Worm (Caenorhabditis elegans) whole organism, L2 larva: ENCODE data around the gene F45G2.7.

Experiments
- F13H6.1 ChIP-seq: sonication (generic microtip); optimal IDR thresholded peaks from 2 replicates; lab custom pipeline; 2016; ENCODE audit warnings: missing genetic modification characterization, missing compliant biosample characterization
- R02D3.7 ChIP-seq: fragments of 150-350 bp; optimal IDR thresholded peaks from 2 replicates; lab custom pipeline; 2014; ENCODE audit warnings: missing biosample characterization, missing genetic modification characterization
- Y55F3AM.14 ChIP-seq: fragments of 200-800 bp; sonication (Bioruptor generic); optimal IDR thresholded peaks from 2 replicates; lab custom pipeline; 2018; ENCODE audit warnings: mild to moderate bottlenecking, missing genetic modification characterization, missing compliant biosample characterization
- alr-1 ChIP-seq: fragments of 150-350 bp; optimal IDR thresholded peaks from 2 replicates; lab custom pipeline; 2014; ENCODE audit warnings: missing biosample characterization, missing genetic modification characterization
- aly-2 ChIP-seq: fragments of 150-350 bp; optimal IDR thresholded peaks from 2 replicates; lab custom pipeline; 2014; ENCODE audit warnings: missing biosample characterization, missing genetic modification characterization
- ama-1 ChIP-seq: fragments of 150-350 bp; optimal IDR thresholded peaks from 2 replicates; lab custom pipeline; 2018; ENCODE audit warnings: inconsistent platforms
- ceh-82 ChIP-seq: fragments of 150-350 bp; optimal IDR thresholded peaks from 2 replicates; lab custom pipeline; 2014; ENCODE audit warnings: missing biosample characterization, missing genetic modification characterization
- crh-2 ChIP-seq: sonication (generic microtip); optimal IDR thresholded peaks from 2 replicates; lab custom pipeline; 2017; ENCODE audit warnings: missing biosample characterization, missing genetic modification characterization
- dmd-4 ChIP-seq: sonication (generic microtip); optimal IDR thresholded peaks from 2 replicates; lab custom pipeline; 2017; ENCODE audit warnings: missing biosample characterization, missing genetic modification characterization
- elt-1 ChIP-seq: fragments of 150-350 bp; optimal IDR thresholded peaks from 2 replicates; lab custom pipeline; 2014; ENCODE audit warnings: missing biosample characterization, missing genetic modification characterization
- elt-3 ChIP-seq: sonication (generic microtip); optimal IDR thresholded peaks from 2 replicates; lab custom pipeline; 2017; ENCODE audit warnings: missing biosample characterization, missing genetic modification characterization
- fos-1 ChIP-seq: fragments of 150-350 bp; optimal IDR thresholded peaks from 2 replicates; lab custom pipeline; 2014; ENCODE audit warnings: missing biosample characterization, missing genetic modification characterization
- gmeb-1 ChIP-seq: fragments of 150-350 bp; optimal IDR thresholded peaks from 2 replicates; lab custom pipeline; 2014; ENCODE audit warnings: missing biosample characterization, missing genetic modification characterization
- lin-11 ChIP-seq: fragments of 150-350 bp; sonication (generic microtip); optimal IDR thresholded peaks from 2 replicates; lab custom pipeline; 2014; ENCODE audit warnings: missing biosample characterization, missing genetic modification characterization, inconsistent platforms, mixed read lengths
- lin-13 ChIP-seq: fragments of 150-350 bp; optimal IDR thresholded peaks from 2 replicates; lab custom pipeline; 2014; ENCODE audit warnings: missing biosample characterization, missing genetic modification reagents, missing genetic modification characterization
- lin-39 ChIP-seq: fragments of 150-350 bp; optimal IDR thresholded peaks from 2 replicates; lab custom pipeline; 2014; ENCODE audit warnings: missing biosample characterization, missing genetic modification reagents, missing genetic modification characterization
- lsy-2 ChIP-seq, 2 experiments: fragments of 150-350 bp in 1 of 2; sonication (generic microtip) in 1 of 2; optimal IDR thresholded peaks; 2 replicates each; lab custom pipeline; 2014 to 2017; ENCODE audit warnings: missing biosample characterization in 2 of 2, missing genetic modification characterization in 2 of 2
- mab-5 ChIP-seq: fragments of 150-350 bp; optimal IDR thresholded peaks from 2 replicates; lab custom pipeline; 2014; ENCODE audit warnings: missing biosample characterization, missing genetic modification characterization
- mbf-1 ChIP-seq: sonication (generic microtip); optimal IDR thresholded peaks from 2 replicates; lab custom pipeline; 2017; ENCODE audit warnings: missing biosample characterization, missing genetic modification characterization
- mdl-1 ChIP-seq, 2 experiments: fragments of 150-350 bp in 1 of 2; sonication (generic microtip) in 1 of 2; optimal IDR thresholded peaks; 2 replicates each; lab custom pipeline; 2017; ENCODE audit warnings: missing biosample characterization in 2 of 2, missing genetic modification characterization in 2 of 2
- nhr-10 ChIP-seq: sonication (generic microtip); optimal IDR thresholded peaks from 2 replicates; lab custom pipeline; 2017; ENCODE audit warnings: missing biosample characterization, missing genetic modification characterization
- nhr-129 ChIP-seq: fragments of 150-350 bp; optimal IDR thresholded peaks from 2 replicates; lab custom pipeline; 2014; ENCODE audit warnings: missing biosample characterization, missing genetic modification characterization
- nhr-21 ChIP-seq: fragments of 150-350 bp; optimal IDR thresholded peaks from 2 replicates; lab custom pipeline; 2014; ENCODE audit warnings: missing biosample characterization, missing genetic modification characterization
- nhr-237 ChIP-seq: fragments of 150-350 bp; optimal IDR thresholded peaks from 2 replicates; lab custom pipeline; 2014; ENCODE audit warnings: missing biosample characterization, missing genetic modification characterization
- nhr-6 ChIP-seq: fragments of 150-350 bp; optimal IDR thresholded peaks from 2 replicates; lab custom pipeline; 2014; ENCODE audit warnings: missing biosample characterization, missing genetic modification characterization
- nhr-77 ChIP-seq: fragments of 150-350 bp; optimal IDR thresholded peaks from 2 replicates; lab custom pipeline; 2014; ENCODE audit warnings: missing biosample characterization, missing genetic modification characterization
- peb-1 ChIP-seq: fragments of 150-350 bp; optimal IDR thresholded peaks from 2 replicates; lab custom pipeline; 2014; ENCODE audit warnings: missing biosample characterization, missing genetic modification characterization
- sem-4 ChIP-seq: fragments of 150-350 bp; optimal IDR thresholded peaks from 2 replicates; lab custom pipeline; 2014; ENCODE audit warnings: missing biosample characterization, missing genetic modification reagents, missing genetic modification characterization
- sma-9 ChIP-seq, 2 experiments: fragments of 150-350 bp in 1 of 2; sonication (generic microtip) in 1 of 2; optimal IDR thresholded peaks; 2 replicates each; lab custom pipeline; 2014 to 2016; ENCODE audit warnings: missing genetic modification characterization in 2 of 2, mild to moderate bottlenecking in 1 of 2, missing biosample characterization in 1 of 2, missing compliant biosample characterization in 1 of 2, missing genetic modification reagents in 1 of 2, moderate library complexity in 1 of 2
- unc-39 ChIP-seq: fragments of 150-350 bp; optimal IDR thresholded peaks from 2 replicates; lab custom pipeline; 2014; ENCODE audit warnings: missing biosample characterization, missing genetic modification characterization
- unc-55 ChIP-seq: fragments of 150-350 bp; sonication (generic microtip); optimal IDR thresholded peaks from 3 replicates; lab custom pipeline; 2014; ENCODE audit warnings: missing biosample characterization, missing genetic modification reagents, missing genetic modification characterization
- unc-62 ChIP-seq: fragments of 150-350 bp; optimal IDR thresholded peaks from 2 replicates; lab custom pipeline; 2014; ENCODE audit warnings: missing biosample characterization, missing genetic modification reagents, missing genetic modification characterization
- zag-1 ChIP-seq: fragments of 150-350 bp; optimal IDR thresholded peaks from 2 replicates; lab custom pipeline; 2014; ENCODE audit warnings: missing biosample characterization, missing genetic modification characterization
- ztf-1 ChIP-seq: fragments of 200-800 bp; sonication (Bioruptor generic); conservative IDR thresholded peaks from 2 replicates; pipeline ENCODE4 v1.3.6; 2022; ENCODE audit warnings: missing genetic modification characterization, missing compliant biosample characterization
- ztf-4 ChIP-seq: fragments of 150-350 bp; optimal IDR thresholded peaks from 2 replicates; lab custom pipeline; 2014; ENCODE audit warnings: missing biosample characterization, missing genetic modification characterization

The F45G2.7 gene

DNA sequence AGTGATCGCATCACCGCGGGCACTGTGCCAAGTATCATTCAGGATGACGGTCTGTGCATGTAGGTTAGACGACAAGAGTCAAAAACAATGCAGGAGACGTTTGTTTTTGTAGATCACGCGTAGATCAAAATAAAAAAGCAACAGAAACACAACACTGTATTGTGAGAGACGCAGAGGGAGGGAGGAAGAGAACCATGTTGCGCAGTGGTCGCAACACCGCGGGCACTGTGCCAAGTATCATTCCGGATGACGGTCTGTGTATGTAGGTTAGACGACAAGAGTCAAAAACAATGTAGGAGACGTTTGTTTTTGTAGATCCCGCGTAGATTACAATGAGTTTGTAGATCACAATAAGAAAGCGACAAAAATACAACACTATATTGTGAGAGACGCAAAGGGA lies 15.3 kb downstream of the F45G2.7 start:
- TF ChIP-seq dmd-4 (no peak), nhr-10 (no peak), elt-3 (tag; lab: Kevin White, UChicago) (no peak), lin-39 (tag; lab: Kevin White, UChicago) (no peak)

DNA sequence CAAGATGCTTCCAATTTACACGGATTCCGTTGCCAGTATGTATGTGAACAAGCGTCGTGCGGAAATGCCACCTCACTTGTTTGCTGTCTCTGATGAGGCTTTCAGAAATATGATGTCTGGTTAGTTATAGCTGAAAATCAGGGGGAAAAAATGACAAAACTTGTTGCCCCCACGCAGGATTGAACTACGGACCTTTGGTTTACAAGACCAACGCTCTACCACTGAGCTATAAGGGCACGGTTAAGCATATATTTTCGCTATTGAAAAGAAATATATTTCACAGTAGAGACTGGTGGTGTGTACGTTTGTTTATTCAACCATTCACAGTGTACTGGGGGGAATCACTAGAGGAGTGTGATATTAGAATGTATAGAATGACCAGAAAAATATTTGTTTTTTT lies 23.1 kb downstream of the F45G2.7 start:
- TF ChIP-seq nhr-21 (no peak), alr-1 (tag; lab: Kevin White, UChicago) (no peak), sem-4 (tag; lab: Kevin White, UChicago) (no peak), R02D3.7 (no peak), fos-1 (tag; lab: Kevin White, UChicago) (peak; percentile 24)

DNA sequence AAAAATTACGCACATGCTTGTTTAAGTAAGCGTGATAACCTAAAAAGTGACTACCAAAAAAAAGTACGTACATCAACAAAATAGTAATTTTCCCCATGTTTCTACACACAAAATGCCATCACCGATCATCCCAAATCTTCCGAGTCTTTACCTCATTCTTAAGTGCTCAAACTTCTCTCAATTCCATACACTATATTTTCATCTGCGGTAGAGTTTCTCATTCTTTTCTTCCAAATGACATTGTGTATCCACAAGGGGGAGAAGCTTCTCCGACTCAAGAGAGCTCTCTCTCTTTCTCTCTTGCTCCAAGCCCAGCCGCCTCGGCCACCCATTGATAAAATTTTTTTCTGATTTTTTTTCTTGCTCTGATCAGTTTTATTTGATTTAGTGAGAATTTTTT lies 24.8 kb downstream of the F45G2.7 start, which contains the start of gene myo-6:
Gene myo-6, plus strand, starts transcription at position 301 of the 400 bp plus-strand sequence.
- TF ChIP-seq lin-11 (no peak), zag-1 (tag; lab: Kevin White, UChicago) (no peak), unc-62 (GFP tag; lab: Kevin White, UChicago) (no peak), crh-2 (tag; lab: Kevin White, UChicago) (no peak), sma-9 (GFP tag; optimal IDR thresholded peaks at IDR 0.05; lab: Kevin White, UChicago) (no peak), sma-9 (tag; optimal IDR thresholded peaks at IDR 0.05; lab: Kevin White, UChicago) (no peak), ztf-1 (no peak), lin-13 (GFP tag; lab: Kevin White, UChicago) (no peak), ceh-82 (tag; lab: Kevin White, UChicago) (no peak), R02D3.7 (no peak), mdl-1 (tag; optimal IDR thresholded peaks at IDR 0.05; lab: Kevin White, UChicago) (no peak), Y55F3AM.14 (GFP tag; lab: Kevin White, UChicago) (no peak), ztf-4 (tag; lab: Kevin White, UChicago) (no peak), unc-55 (no peak), lin-39 (tag; lab: Kevin White, UChicago) (no peak), nhr-6 (tag; lab: Kevin White, UChicago) (no peak), ama-1 (lab: Kevin White, UChicago) (no peak), nhr-77 (no peak), elt-1 (tag; lab: Kevin White, UChicago) (no peak), nhr-21 (no peak), alr-1 (tag; lab: Kevin White, UChicago) (no peak)
- TF ChIP-seq, all 48 proteins: peak for 0

DNA sequence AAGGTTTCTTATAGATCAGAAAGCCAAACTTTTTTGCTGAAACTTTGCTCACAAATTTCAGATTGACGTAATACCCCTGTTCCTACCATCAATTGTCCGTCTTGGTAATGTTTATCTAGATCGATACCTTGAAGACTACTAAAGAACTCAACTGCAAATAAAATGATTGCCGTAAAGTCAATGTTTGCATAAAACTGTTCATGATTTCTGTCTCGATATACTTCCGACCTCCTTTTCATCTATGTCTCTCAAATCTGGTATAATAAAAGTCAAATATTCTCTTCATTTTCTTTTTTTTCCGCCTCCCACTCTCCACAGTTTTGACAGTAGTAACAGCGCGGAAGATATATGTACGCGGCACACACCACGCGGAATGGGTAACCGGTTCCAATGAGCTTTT lies 28.8 kb downstream of the F45G2.7 start, which contains the start of gene nas-1:
Gene nas-1, plus strand, starts transcription at position 301 of the 400 bp plus-strand sequence.
- TF ChIP-seq unc-55 (no peak), F13H6.1 (tag; lab: Kevin White, UChicago) (no peak), mab-5 (tag; lab: Kevin White, UChicago) (no peak), unc-62 (GFP tag; lab: Kevin White, UChicago) (no peak), lin-11 (no peak)

DNA sequence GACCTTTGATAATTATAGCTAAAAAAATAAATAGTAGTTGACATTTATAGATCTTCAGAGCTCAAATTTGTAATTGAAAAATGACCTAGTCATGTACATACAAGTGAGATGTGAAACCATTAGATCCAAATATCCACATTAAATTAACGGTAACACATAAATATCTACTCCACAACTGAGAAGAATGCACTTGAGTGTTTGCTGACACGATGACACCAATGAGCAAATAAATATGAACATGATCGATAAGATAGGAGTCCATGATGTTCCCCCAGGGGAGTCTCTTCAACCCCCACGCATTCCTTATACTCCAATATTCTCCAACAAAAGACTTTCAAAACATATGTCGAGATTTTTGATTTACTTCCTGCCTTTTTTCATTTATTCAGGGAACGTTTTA lies 29.9 kb downstream of the F45G2.7 start, which contains the start of gene ttr-52:
Gene ttr-52, plus strand, starts transcription at position 301 of the 400 bp plus-strand sequence.
- TF ChIP-seq sma-9 (GFP tag; optimal IDR thresholded peaks at IDR 0.05; lab: Kevin White, UChicago) (no peak), sma-9 (tag; optimal IDR thresholded peaks at IDR 0.05; lab: Kevin White, UChicago) (no peak), unc-39 (tag; lab: Kevin White, UChicago) (no peak), nhr-237 (tag; lab: Kevin White, UChicago) (no peak), lin-13 (GFP tag; lab: Kevin White, UChicago) (no peak), aly-2 (tag; lab: Kevin White, UChicago) (no peak), nhr-129 (tag; lab: Kevin White, UChicago) (no peak), mbf-1 (no peak), ztf-1 (no peak)
- TF ChIP-seq, all 48 proteins: peak for 0

DNA sequence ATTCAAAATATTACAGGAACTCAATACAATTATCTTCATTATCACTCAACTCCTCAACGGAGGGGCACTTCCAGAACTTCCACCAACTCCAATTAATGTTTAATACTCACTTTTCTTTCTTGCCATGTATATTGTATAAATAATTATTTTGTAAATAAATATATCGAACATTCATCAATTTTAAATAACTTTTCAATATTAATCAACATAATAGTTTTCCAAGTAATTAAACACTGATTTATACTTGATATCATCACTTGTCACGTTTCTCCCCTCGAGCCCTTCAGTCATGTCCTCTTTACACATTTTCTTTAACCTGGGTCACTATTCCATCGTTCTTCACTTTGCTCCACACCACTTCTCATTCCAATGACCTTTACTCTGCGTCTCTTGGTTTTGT lies 31.4 kb downstream of the F45G2.7 start, which contains the start of gene mig-18:
Gene mig-18, plus strand, starts transcription at position 301 of the 400 bp plus-strand sequence.
- TF ChIP-seq alr-1 (tag; lab: Kevin White, UChicago): no peak
- TF ChIP-seq nhr-77: no peak
- TF ChIP-seq Y55F3AM.14 (GFP tag; lab: Kevin White, UChicago): no peak
- no peak for TF ChIP-seq gmeb-1
- TF ChIP-seq nhr-21: no peak
- TF ChIP-seq lsy-2 (tag; optimal IDR thresholded peaks at IDR 0.05; lab: Kevin White, UChicago): no peak
- no peak for TF ChIP-seq crh-2 (tag; lab: Kevin White, UChicago)
- no peak for TF ChIP-seq ztf-1
- TF ChIP-seq zag-1 (tag; lab: Kevin White, UChicago): no peak
- TF ChIP-seq peb-1 (tag; lab: Kevin White, UChicago): no peak
- TF ChIP-seq nhr-6 (tag; lab: Kevin White, UChicago): no peak
